Worm (Caenorhabditis elegans) whole organism, L1 larva: Measurements from ENCODE around the gene K08B5.2.

Source experiments
- C16A3.4 ChIP-seq: fragments of 150-350 bp; optimal IDR thresholded peaks from 2 replicates; lab custom pipeline; 2014; ENCODE audit warnings: missing biosample characterization, missing genetic modification characterization
- alr-1 ChIP-seq: fragments of 200-800 bp; sonication (Bioruptor generic); optimal IDR thresholded peaks from 2 replicates; lab custom pipeline; 2018; ENCODE audit warnings: borderline replicate concordance, mild to moderate bottlenecking, missing genetic modification characterization, missing compliant biosample characterization
- ceh-8 ChIP-seq: fragments of 200-800 bp; sonication (Bioruptor generic); optimal IDR thresholded peaks from 2 replicates; lab custom pipeline; 2018; ENCODE audit warnings: mild to moderate bottlenecking, missing genetic modification characterization, moderate library complexity, missing compliant biosample characterization
- ceh-82 ChIP-seq, 3 experiments: fragments of 150-350 bp in 1 of 3; sonication (generic microtip) in 2 of 3; optimal IDR thresholded peaks; 2 replicates each; lab custom pipeline; 2014 to 2017; ENCODE audit warnings: missing biosample characterization in 3 of 3, missing genetic modification characterization in 3 of 3
- dsc-1 ChIP-seq: sonication (generic microtip); optimal IDR thresholded peaks from 2 replicates; lab custom pipeline; 2016; ENCODE audit warnings: mild to moderate bottlenecking, missing genetic modification characterization, missing compliant biosample characterization
- efl-1 ChIP-seq, 4 experiments: fragments of 150-350 bp; optimal IDR thresholded peaks in 3 of 4; peaks in 1 of 4; 1 replicate in 1 of 4; 2 replicates in 3 of 4; lab custom pipeline; 2014; ENCODE audit warnings: missing biosample characterization in 2 of 4, missing genetic modification characterization in 2 of 4, missing genetic modification reagents in 2 of 4
- egl-13 ChIP-seq: sonication (generic microtip); optimal IDR thresholded peaks from 2 replicates; lab custom pipeline; 2016; ENCODE audit warnings: missing genotype, missing genetic modification reagents, missing genetic modification characterization, missing compliant biosample characterization
- egl-27 ChIP-seq, 2 experiments: fragments of 150-350 bp in 1 of 2; sonication (generic microtip); optimal IDR thresholded peaks; 3 replicates each; lab custom pipeline; 2017 to 2018; ENCODE audit warnings: missing biosample characterization in 2 of 2, missing genetic modification characterization in 2 of 2, missing genetic modification reagents in 2 of 2
- elt-2 ChIP-seq: sonication (generic microtip); optimal IDR thresholded peaks from 2 replicates; lab custom pipeline; 2016; ENCODE audit warnings: missing genetic modification characterization, mild to moderate bottlenecking, inconsistent platforms, missing compliant biosample characterization, missing genetic modification reagents
- elt-3 ChIP-seq, 6 experiments: fragments of 150-350 bp in 1 of 6; sonication (generic microtip); optimal IDR thresholded peaks; 2 replicates each; lab custom pipeline; 2017 to 2018; ENCODE audit warnings: missing biosample characterization in 6 of 6, missing genetic modification characterization in 6 of 6, inconsistent platforms in 1 of 6
- fkh-8 ChIP-seq: sonication (generic microtip); optimal IDR thresholded peaks from 2 replicates; lab custom pipeline; 2016; ENCODE audit warnings: mild to moderate bottlenecking, missing genetic modification characterization, missing compliant biosample characterization
- fos-1 ChIP-seq: fragments of 150-350 bp; optimal IDR thresholded peaks from 2 replicates; lab custom pipeline; 2014; ENCODE audit warnings: missing biosample characterization, missing genetic modification characterization
- hpl-2 ChIP-seq: fragments of 150-350 bp; optimal IDR thresholded peaks from 2 replicates; lab custom pipeline; 2014; ENCODE audit warnings: missing biosample characterization, missing genetic modification reagents, missing genetic modification characterization
- jun-1 ChIP-seq: fragments of 150-350 bp; optimal IDR thresholded peaks from 2 replicates; lab custom pipeline; 2014; ENCODE audit warnings: missing biosample characterization, missing genetic modification reagents, missing genetic modification characterization
- lin-14 ChIP-seq: fragments of 200-800 bp; sonication (Bioruptor generic); optimal IDR thresholded peaks from 2 replicates; lab custom pipeline; 2018; ENCODE audit warnings: mild to moderate bottlenecking, missing genetic modification characterization, moderate library complexity, missing compliant biosample characterization
- lin-39 ChIP-seq: fragments of 150-350 bp; optimal IDR thresholded peaks from 2 replicates; lab custom pipeline; 2014; ENCODE audit warnings: missing biosample characterization, missing genetic modification reagents, missing genetic modification characterization
- lsy-2 ChIP-seq, 2 experiments: fragments of 150-350 bp; optimal IDR thresholded peaks; 2 replicates each; lab custom pipeline; 2014; ENCODE audit warnings: missing biosample characterization in 2 of 2, missing genetic modification characterization in 2 of 2
- nhr-12 ChIP-seq: sonication (generic microtip); optimal IDR thresholded peaks from 2 replicates; lab custom pipeline; 2017; ENCODE audit warnings: missing biosample characterization, missing genetic modification characterization
- nhr-20 ChIP-seq: sonication (generic microtip); optimal IDR thresholded peaks from 2 replicates; lab custom pipeline; 2016; ENCODE audit warnings: mild to moderate bottlenecking, missing genetic modification characterization, missing compliant biosample characterization
- nhr-47 ChIP-seq: sonication (generic microtip); optimal IDR thresholded peaks from 2 replicates; lab custom pipeline; 2016; ENCODE audit warnings: mild to moderate bottlenecking, missing genetic modification characterization, moderate library complexity, missing compliant biosample characterization
- nhr-71 ChIP-seq: sonication (generic microtip); optimal IDR thresholded peaks from 2 replicates; lab custom pipeline; 2016; ENCODE audit warnings: mild to moderate bottlenecking, missing genetic modification characterization, moderate library complexity, missing compliant biosample characterization
- nhr-85 ChIP-seq: sonication (generic microtip); peaks from one replicate; lab custom pipeline; 2016; ENCODE audit warnings: missing genetic modification characterization, inconsistent platforms, missing compliant biosample characterization
- nhr-90 ChIP-seq: sonication (generic microtip); optimal IDR thresholded peaks from 2 replicates; lab custom pipeline; 2016; ENCODE audit warnings: mild to moderate bottlenecking, missing genetic modification characterization, missing compliant biosample characterization; ENCODE audit not compliant: poor library complexity
- pqm-1 ChIP-seq: sonication (generic microtip); optimal IDR thresholded peaks from 3 replicates; lab custom pipeline; 2017; ENCODE audit warnings: missing biosample characterization, missing genetic modification characterization
- snu-23 ChIP-seq: sonication (generic microtip); optimal IDR thresholded peaks from 2 replicates; lab custom pipeline; 2016; ENCODE audit warnings: missing genetic modification characterization, missing compliant biosample characterization
- sox-4 ChIP-seq: sonication (generic microtip); optimal IDR thresholded peaks from 2 replicates; lab custom pipeline; 2016; ENCODE audit warnings: missing genetic modification characterization, missing compliant biosample characterization
- sup-37 ChIP-seq: fragments of 200-800 bp; sonication (Bioruptor generic); optimal IDR thresholded peaks from 2 replicates; lab custom pipeline; 2018; ENCODE audit warnings: mild to moderate bottlenecking, missing genetic modification characterization, missing compliant biosample characterization
- tbx-2 ChIP-seq: sonication (generic microtip); optimal IDR thresholded peaks from 2 replicates; lab custom pipeline; 2016; ENCODE audit warnings: missing genetic modification characterization, missing compliant biosample characterization
- tlp-1 ChIP-seq: fragments of 150-350 bp; optimal IDR thresholded peaks from 2 replicates; lab custom pipeline; 2014; ENCODE audit warnings: missing biosample characterization, missing genetic modification characterization
- unc-130 ChIP-seq: fragments of 150-350 bp; optimal IDR thresholded peaks from 2 replicates; lab custom pipeline; 2017; ENCODE audit warnings: missing biosample characterization, missing genetic modification characterization, inconsistent platforms
- vab-15 ChIP-seq: sonication (generic microtip); optimal IDR thresholded peaks from 2 replicates; lab custom pipeline; 2017; ENCODE audit warnings: missing genotype, mild to moderate bottlenecking, missing genetic modification characterization, missing compliant biosample characterization
- ztf-4 ChIP-seq: fragments of 150-350 bp; optimal IDR thresholded peaks from 2 replicates; lab custom pipeline; 2014; ENCODE audit warnings: missing biosample characterization, missing genetic modification characterization

The K08B5.2 gene

DNA sequence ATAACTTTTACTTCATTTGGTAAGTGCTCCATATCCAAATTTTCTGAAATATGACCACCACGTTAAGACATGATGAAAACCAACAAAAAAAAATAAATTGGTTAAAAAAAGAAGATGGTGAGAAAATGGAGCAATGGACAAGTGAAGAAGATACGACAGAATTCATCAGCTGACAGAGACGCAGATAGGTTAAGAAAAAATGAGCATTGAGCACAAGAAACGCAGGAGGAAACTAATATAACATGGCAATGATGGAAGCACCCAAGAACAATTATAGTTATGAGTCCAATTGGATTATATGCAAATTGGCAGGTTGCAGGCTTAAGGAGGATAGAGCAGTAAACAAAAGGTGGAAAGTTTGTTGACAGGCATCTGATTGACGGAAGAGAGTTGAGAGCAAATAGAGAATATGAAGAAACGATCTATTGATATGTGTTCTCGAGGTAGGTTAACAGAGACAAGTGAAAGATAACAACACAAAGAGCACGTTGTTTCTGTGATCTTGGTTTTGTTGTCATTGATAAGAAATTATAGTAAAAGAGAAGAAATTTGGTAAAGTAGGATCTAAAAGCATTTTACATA, at the start of gene K08B5.2:
Gene K08B5.2, minus strand, starts transcription at position 43 of the 582 bp plus-strand sequence.
- TF ChIP-seq elt-3 (tag; optimal IDR thresholded peaks at IDR 0.05; lab: Kevin White, UChicago), result no peak
- TF ChIP-seq nhr-90 (tag; lab: Kevin White, UChicago), result no peak
- TF ChIP-seq vab-15, result no peak
- no peak for TF ChIP-seq sup-37 (GFP tag; lab: Kevin White, UChicago)
- TF ChIP-seq lsy-2 (tag; optimal IDR thresholded peaks at IDR 0.05; lab: Kevin White, UChicago), result peak in 1 of 2 experiments; percentile 20
- TF ChIP-seq nhr-20 (tag; lab: Kevin White, UChicago), result peak; percentile 25
- TF ChIP-seq unc-130, result no peak
- TF ChIP-seq efl-1 (optimal IDR thresholded peaks at IDR 0.05; lab: Kevin White, UChicago), result peak in 1 of 2 experiments; percentile 6
- no peak for TF ChIP-seq efl-1 (GFP tag; optimal IDR thresholded peaks at IDR 0.05 in 1 of 2; lab: Kevin White, UChicago)
- no peak for TF ChIP-seq ztf-4 (tag; lab: Kevin White, UChicago)
- TF ChIP-seq ceh-82 (tag; optimal IDR thresholded peaks at IDR 0.05; lab: Kevin White, UChicago), result peak in 1 of 3 experiments; percentile 19
- TF ChIP-seq nhr-71, result peak; percentile 48
- TF ChIP-seq lin-14, result peak; percentile 64
- peak; percentile 25 for TF ChIP-seq dsc-1 (tag; lab: Kevin White, UChicago)
- peak; percentile 9 for TF ChIP-seq ceh-8 (GFP tag; lab: Kevin White, UChicago)
- TF ChIP-seq elt-2 (tag; lab: Kevin White, UChicago), result peak; percentile 46
- TF ChIP-seq snu-23 (GFP tag; lab: Kevin White, UChicago), result peak; percentile 17

ce11 chrX:16602457-16602856, 48.8 kb upstream of the K08B5.2 start, which contains the start of gene F59C12.4:
Gene F59C12.4, minus strand, starts transcription at chrX:16602622.
- TF ChIP-seq lin-14 (peak; percentile 9), sup-37 (GFP tag; lab: Kevin White, UChicago) (no peak), efl-1 (optimal IDR thresholded peaks at IDR 0.05; lab: Kevin White, UChicago) (no peak), efl-1 (GFP tag; optimal IDR thresholded peaks at IDR 0.05 in 1 of 2; lab: Kevin White, UChicago) (peak in 1 of 2 experiments; percentile 57), fos-1 (tag; lab: Kevin White, UChicago) (no peak), nhr-71 (peak; percentile 1)

- TF ChIP-seq nhr-85 (tag; lab: Kevin White, UChicago) (no peak), egl-27 (tag; optimal IDR thresholded peaks at IDR 0.05; lab: Kevin White, UChicago) (no peak), ztf-4 (tag; lab: Kevin White, UChicago) (no peak), nhr-47 (tag; lab: Kevin White, UChicago) (no peak), nhr-12 (no peak), fkh-8 (tag; lab: Kevin White, UChicago) (no peak), sox-4 (no peak), hpl-2 (GFP tag; lab: Kevin White, UChicago) (no peak), fos-1 (tag; lab: Kevin White, UChicago) (no peak)
These were observed 44.1 kb upstream of the K08B5.2 start for ce11 chrX:16597791-16598190.

DNA sequence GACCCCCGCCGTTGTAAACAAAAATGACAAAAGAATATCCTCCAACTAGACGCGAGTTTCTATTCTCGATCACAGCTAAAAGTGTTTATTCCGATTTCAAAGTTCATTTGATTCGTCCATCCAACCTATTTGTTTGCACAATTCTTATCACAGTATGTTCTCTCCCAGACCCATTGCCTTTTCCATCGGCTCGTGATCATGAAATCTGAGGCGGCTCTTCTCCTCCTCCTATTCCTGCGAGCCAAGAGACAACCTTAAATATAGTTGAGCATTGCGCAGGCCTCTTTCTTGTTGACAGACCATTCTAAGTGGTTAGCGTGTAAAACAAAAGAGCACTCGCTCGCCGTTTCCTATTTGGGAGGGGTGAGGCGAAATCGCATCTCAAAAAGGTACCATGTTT, 43.3 kb upstream of the K08B5.2 start:
- TF ChIP-seq nhr-12 (no peak), jun-1 (tag; lab: Kevin White, UChicago) (no peak), C16A3.4 (tag; lab: Kevin White, UChicago) (no peak), pqm-1 (tag; lab: Kevin White, UChicago) (no peak), egl-13 (tag; lab: Kevin White, UChicago) (no peak), hpl-2 (GFP tag; lab: Kevin White, UChicago) (no peak), vab-15 (no peak), lin-39 (tag; lab: Kevin White, UChicago) (no peak), tlp-1 (tag; lab: Kevin White, UChicago) (no peak), nhr-47 (tag; lab: Kevin White, UChicago) (no peak), elt-3 (tag; optimal IDR thresholded peaks at IDR 0.05; lab: Kevin White, UChicago) (no peak), nhr-20 (tag; lab: Kevin White, UChicago) (no peak), nhr-90 (tag; lab: Kevin White, UChicago) (no peak), alr-1 (no peak), tbx-2 (no peak)
